Fruit fly (Drosophila melanogaster) whole organism, adult: ENCODE data around the gene CG6304.

Experiments used
- Clk ChIP-seq: fragments of 200-800 bp; sonication (Bioruptor generic); optimal IDR thresholded peaks from 2 replicates; lab custom pipeline; 2017; ENCODE audit warnings: missing biosample characterization, missing genetic modification characterization
- kay ChIP-seq: fragments of 200-800 bp; sonication (Bioruptor generic); peaks from one replicate; lab custom pipeline; 2016; ENCODE audit warnings: missing biosample characterization, missing genetic modification characterization, borderline replicate concordance
- pad ChIP-seq: fragments of 200-800 bp; sonication (Bioruptor generic); optimal IDR thresholded peaks from 3 replicates; lab custom pipeline; 2017; ENCODE audit warnings: missing biosample characterization, missing genetic modification characterization, mild to moderate bottlenecking, moderate library complexity, missing genetic modification reagents

DNA sequence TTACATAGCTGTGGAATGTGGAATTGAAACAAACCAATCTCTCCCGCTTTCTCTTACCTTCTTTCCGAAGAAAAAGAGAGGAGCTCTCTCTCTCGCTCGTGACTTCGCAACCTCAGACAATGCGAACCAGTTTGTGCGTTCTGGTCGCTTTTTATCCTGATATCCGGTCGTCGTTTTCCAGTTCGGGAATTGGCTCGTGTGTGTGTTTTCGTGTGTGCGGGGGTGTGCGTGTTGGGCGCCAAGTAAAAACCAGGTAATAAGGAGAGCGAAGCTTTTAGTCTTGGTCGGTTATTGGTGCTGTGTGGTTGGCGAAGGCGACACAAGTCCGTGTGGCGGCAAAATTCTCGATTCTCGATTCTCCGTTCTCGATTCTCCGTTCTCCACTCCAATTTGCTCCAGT lies 41.7 kb downstream of the CG6304 start, which contains the start of gene beat-IIIb:
- TF ChIP-seq kay (GFP tag; lab: Kevin White, UChicago) = no peak
- TF ChIP-seq Clk (GFP tag; lab: Kevin White, UChicago) = no peak
- no peak for TF ChIP-seq pad (GFP tag; lab: Kevin White, UChicago)
